Worm (Caenorhabditis elegans): ENCODE measurements around the gene Y54G2A.40.
"Not testable (repeated sequence)": the region's sequence is repeated elsewhere in the genome, so short reads cannot be mapped to it uniquely, and the experiment has no call there.

Y54G2A.40 gene

ce11 chrIV:2890401-2890952 is 44.2 kb downstream of the Y54G2A.40 start, which contains the start of the genes nprt-1 and dib-1:
nprt-1 (minus strand) TSS chrIV:2890451.
dib-1 (plus strand) TSS chrIV:2890882.
- no peak for TF ChIP-seq mdl-1 (tag; optimal IDR thresholded peaks at IDR 0.05)
- peak; percentile 67 for TF ChIP-seq pha-4 (tag; optimal IDR thresholded peaks at IDR 0.05)
- TF ChIP-seq lin-39 (tag; optimal IDR thresholded peaks at IDR 0.05), result peak; percentile 25
- TF ChIP-seq lin-15B (tag; optimal IDR thresholded peaks at IDR 0.05), result peak; percentile 74
- TF ChIP-seq ama-1 (optimal IDR thresholded peaks at IDR 0.05), result no peak
- TF ChIP-seq R02D3.7 (tag; optimal IDR thresholded peaks at IDR 0.05), result no peak
- peak; percentile 63 for TF ChIP-seq egl-5 (tag; optimal IDR thresholded peaks at IDR 0.05)
- no peak for TF ChIP-seq zag-1 (tag; optimal IDR thresholded peaks at IDR 0.05)
- TF ChIP-seq lsy-12 (tag; optimal IDR thresholded peaks at IDR 0.05), result no peak
- TF ChIP-seq nhr-23 (tag; optimal IDR thresholded peaks at IDR 0.05), result peak; percentile 72
- peak; percentile 73 for TF ChIP-seq nfya-1 (tag; optimal IDR thresholded peaks at IDR 0.05; ENCODE audit: insufficient read depth)
- peak; percentile 13 for TF ChIP-seq fkh-10 (GFP tag; optimal IDR thresholded peaks at IDR 0.05)
- peak; percentile 16 for TF ChIP-seq nhr-25 (tag; optimal IDR thresholded peaks at IDR 0.05)
- TF ChIP-seq elt-1 (tag; optimal IDR thresholded peaks at IDR 0.05), result no peak
- no peak for TF ChIP-seq nhr-76 (tag; optimal IDR thresholded peaks at IDR 0.05)
- TF ChIP-seq hmg-11 (tag; optimal IDR thresholded peaks at IDR 0.05), result peak; percentile 59
- TF ChIP-seq ztf-11 (tag; optimal IDR thresholded peaks at IDR 0.05), result no peak
- peak; percentile 2 for TF ChIP-seq elt-2 (tag; optimal IDR thresholded peaks at IDR 0.05)

ce11 chrIV:2891535-2892233 is 45.4 kb downstream of the Y54G2A.40 start:
- no peak for TF ChIP-seq snpc-4 (tag; optimal IDR thresholded peaks at IDR 0.05)
- no peak for TF ChIP-seq aly-2 (tag; optimal IDR thresholded peaks at IDR 0.05)
- no peak for TF ChIP-seq nhr-25 (tag; optimal IDR thresholded peaks at IDR 0.05)
- TF ChIP-seq pqm-1 (tag; optimal IDR thresholded peaks at IDR 0.05), result no peak

- peak; percentile 28 for TF ChIP-seq ceh-28 (tag; optimal IDR thresholded peaks at IDR 0.05)
- TF ChIP-seq pha-4 (tag; optimal IDR thresholded peaks at IDR 0.05), result peak; percentile 35
- no peak for TF ChIP-seq nhr-76 (tag; optimal IDR thresholded peaks at IDR 0.05)
- TF ChIP-seq nhr-11 (tag; optimal IDR thresholded peaks at IDR 0.05), result no peak
- peak; percentile 35 for TF ChIP-seq elt-2 (tag; optimal IDR thresholded peaks at IDR 0.05)
- TF ChIP-seq skn-1 (tag; optimal IDR thresholded peaks at IDR 0.05), result no peak
- TF ChIP-seq snpc-4 (tag; optimal IDR thresholded peaks at IDR 0.05), result no peak
- no peak for TF ChIP-seq nhr-67 (tag; optimal IDR thresholded peaks at IDR 0.05)
Measured at ce11 chrIV:2892395-2892786, 46.1 kb downstream of the Y54G2A.40 start, which contains the start of gene Y54G2A.18. Y54G2A.18 (minus strand) TSS chrIV:2892495.

- no peak for TF ChIP-seq nhr-43 (tag; optimal IDR thresholded peaks at IDR 0.05; ENCODE audit: poor library complexity, severe bottlenecking)
- peak; percentile 53 for TF ChIP-seq nhr-23 (tag; optimal IDR thresholded peaks at IDR 0.05)
- peak; percentile 10 for TF ChIP-seq nhr-25 (tag; optimal IDR thresholded peaks at IDR 0.05)
Measured at ce11 chrIV:2892787-2893485, 46.7 kb downstream of the Y54G2A.40 start.

ce11 chrIV:2893486-2893842 is 47.2 kb downstream of the Y54G2A.40 start:
- no peak for TF ChIP-seq skn-1 (tag; optimal IDR thresholded peaks at IDR 0.05)
- TF ChIP-seq ztf-4 (tag; optimal IDR thresholded peaks at IDR 0.05), result no peak
- no peak for TF ChIP-seq snpc-4 (tag; optimal IDR thresholded peaks at IDR 0.05)
- no peak for TF ChIP-seq elt-3 (tag; optimal IDR thresholded peaks at IDR 0.05)
- no peak for TF ChIP-seq lin-15B (tag; optimal IDR thresholded peaks at IDR 0.05)

- TF ChIP-seq hmg-11, pqm-1, jun-1 (tag; optimal IDR thresholded peaks at IDR 0.05): not testable (repeated sequence)
Measured at ce11 chrIV:2894630-2895029, 48.4 kb downstream of the Y54G2A.40 start, which contains the start of gene Y54G2A.19. Y54G2A.19 (minus strand) TSS chrIV:2894730.
